Worm (Caenorhabditis elegans) whole organism, L3 larva: ENCODE results near the gene T14G12.12.

ENCODE experiments used
- ceh-82 ChIP-seq: fragments of 150-350 bp; optimal IDR thresholded peaks from 2 replicates; lab custom pipeline; 2014; ENCODE audit warnings: missing biosample characterization, missing genetic modification characterization
- egl-5 ChIP-seq: fragments of 150-350 bp; optimal IDR thresholded peaks from 2 replicates; lab custom pipeline; 2017; ENCODE audit warnings: missing biosample characterization, missing genetic modification reagents, missing genetic modification characterization, inconsistent platforms
- elt-1 ChIP-seq: fragments of 150-350 bp; optimal IDR thresholded peaks from 2 replicates; lab custom pipeline; 2014; ENCODE audit warnings: missing biosample characterization, missing genetic modification characterization
- fkh-10 ChIP-seq: sonication (generic microtip); optimal IDR thresholded peaks from 2 replicates; lab custom pipeline; 2017; ENCODE audit warnings: missing biosample characterization, missing genetic modification reagents, missing genetic modification characterization
- fos-1 ChIP-seq: fragments of 150-350 bp; optimal IDR thresholded peaks from 2 replicates; lab custom pipeline; 2014; ENCODE audit warnings: missing biosample characterization, missing genetic modification characterization
- nfya-1 ChIP-seq: sonication (generic microtip); optimal IDR thresholded peaks from 2 replicates; lab custom pipeline; 2017; ENCODE audit warnings: missing genetic modification characterization, mild to moderate bottlenecking, missing compliant biosample characterization, antibody characterized with exemption, moderate library complexity; ENCODE audit not compliant: insufficient read depth
- nhr-11 ChIP-seq: fragments of 150-350 bp; optimal IDR thresholded peaks from 2 replicates; lab custom pipeline; 2014; ENCODE audit warnings: missing biosample characterization, missing genetic modification characterization
- nhr-12 ChIP-seq: fragments of 150-350 bp; optimal IDR thresholded peaks from 2 replicates; lab custom pipeline; 2014; ENCODE audit warnings: missing biosample characterization, missing genetic modification characterization
- nhr-77 ChIP-seq: fragments of 150-350 bp; optimal IDR thresholded peaks from 2 replicates; lab custom pipeline; 2014; ENCODE audit warnings: missing biosample characterization, missing genetic modification characterization
- pqm-1 ChIP-seq: fragments of 150-350 bp; optimal IDR thresholded peaks from 2 replicates; lab custom pipeline; 2017; ENCODE audit warnings: missing biosample characterization, missing genetic modification characterization, inconsistent platforms
- unc-39 ChIP-seq: sonication (generic microtip); optimal IDR thresholded peaks from 4 replicates; lab custom pipeline; 2017; ENCODE audit warnings: missing biosample characterization, missing genetic modification characterization
- unc-62 ChIP-seq: fragments of 150-350 bp; sonication (generic microtip); optimal IDR thresholded peaks from 4 replicates; lab custom pipeline; 2014; ENCODE audit warnings: missing biosample characterization, missing genetic modification reagents, missing genetic modification characterization
- zag-1 ChIP-seq: fragments of 150-350 bp; optimal IDR thresholded peaks from 2 replicates; lab custom pipeline; 2014; ENCODE audit warnings: missing biosample characterization, missing genetic modification characterization
- ztf-11 ChIP-seq: fragments of 150-350 bp; optimal IDR thresholded peaks from 2 replicates; lab custom pipeline; 2014; ENCODE audit warnings: missing biosample characterization, missing genetic modification characterization

DNA sequence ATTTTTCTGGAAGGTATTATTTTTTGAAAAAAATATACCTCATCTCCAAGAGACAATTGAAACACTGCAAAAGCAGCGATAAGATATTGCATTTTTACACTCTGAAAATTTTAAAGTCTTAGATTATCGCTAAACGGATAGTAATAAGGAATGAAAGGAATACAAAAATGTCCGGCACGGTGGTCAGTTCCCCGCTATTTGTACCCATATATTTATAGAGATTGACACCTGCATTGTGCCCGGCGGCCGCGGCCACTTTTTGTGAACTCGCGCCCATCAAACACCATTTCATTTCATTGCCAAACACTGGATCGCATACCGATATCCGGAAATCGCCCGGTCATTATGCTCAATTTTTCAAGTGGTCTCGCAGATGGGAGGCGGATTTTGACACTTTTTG, 34.4 kb upstream of the T14G12.12 start, which contains the start of gene idpp-5:
- no peak for TF ChIP-seq unc-62
- no peak for TF ChIP-seq fkh-10 (GFP tag; lab: Kevin White, UChicago)
- TF ChIP-seq pqm-1 (tag; lab: Kevin White, UChicago) = no peak
- TF ChIP-seq unc-39 (tag; lab: Kevin White, UChicago) = no peak
- TF ChIP-seq ceh-82 = no peak
- no peak for TF ChIP-seq nhr-77 (tag; lab: Kevin White, UChicago)
- TF ChIP-seq nfya-1 = no peak
- TF ChIP-seq nhr-12 = no peak
- TF ChIP-seq zag-1 = no peak
- TF ChIP-seq nhr-11 (tag; lab: Kevin White, UChicago) = no peak
- no peak for TF ChIP-seq ztf-11 (tag; lab: Kevin White, UChicago)
- no peak for TF ChIP-seq elt-1 (tag; lab: Kevin White, UChicago)
- no peak for TF ChIP-seq egl-5 (tag; lab: Kevin White, UChicago)
- no peak for TF ChIP-seq fos-1 (tag; lab: Kevin White, UChicago)
